Worm (Caenorhabditis elegans) whole organism, late embryonic: ENCODE measurements around the gene Y47D3B.12.

Experiments used
- C08G9.2 ChIP-seq: sonication (generic microtip); optimal IDR thresholded peaks from 2 replicates; lab custom pipeline; 2016; ENCODE audit warnings: mild to moderate bottlenecking, missing genetic modification characterization, moderate library complexity, missing compliant biosample characterization
- C38D4.7 ChIP-seq: fragments of 200-800 bp; sonication (Bioruptor generic); optimal IDR thresholded peaks from 2 replicates; lab custom pipeline; 2018; ENCODE audit warnings: mild to moderate bottlenecking, missing genetic modification characterization, moderate library complexity, missing compliant biosample characterization
- F13H6.1 ChIP-seq: sonication (generic microtip); optimal IDR thresholded peaks from 2 replicates; lab custom pipeline; 2016; ENCODE audit warnings: missing genetic modification characterization, missing compliant biosample characterization
- K02D7.2 ChIP-seq: sonication (generic microtip); optimal IDR thresholded peaks from 2 replicates; lab custom pipeline; 2017; ENCODE audit warnings: mild to moderate bottlenecking, missing genetic modification characterization, missing compliant biosample characterization
- T23F11.4 ChIP-seq: fragments of 200-800 bp; sonication (Bioruptor generic); optimal IDR thresholded peaks from 2 replicates; lab custom pipeline; 2018; ENCODE audit warnings: mild to moderate bottlenecking, missing genetic modification characterization, missing compliant biosample characterization
- Y22D7AL.16 ChIP-seq: sonication (generic microtip); optimal IDR thresholded peaks from 2 replicates; lab custom pipeline; 2016; ENCODE audit warnings: missing genetic modification characterization, missing compliant biosample characterization
- ahr-1 ChIP-seq: sonication (generic microtip); optimal IDR thresholded peaks from 2 replicates; lab custom pipeline; 2016; ENCODE audit warnings: missing genetic modification characterization, missing compliant biosample characterization
- ama-1 ChIP-seq: fragments of 150-350 bp; optimal IDR thresholded peaks from 2 replicates; lab custom pipeline; 2014
- ceh-14 ChIP-seq: sonication (generic microtip); optimal IDR thresholded peaks from 2 replicates; lab custom pipeline; 2016; ENCODE audit warnings: missing genotype, missing genetic modification characterization, missing compliant biosample characterization
- ceh-18 ChIP-seq: sonication (generic microtip); optimal IDR thresholded peaks from 2 replicates; lab custom pipeline; 2016; ENCODE audit warnings: missing genetic modification characterization, missing compliant biosample characterization
- ceh-19 ChIP-seq: fragments of 200-800 bp; sonication (Bioruptor generic); optimal IDR thresholded peaks from 2 replicates; lab custom pipeline; 2018; ENCODE audit warnings: mild to moderate bottlenecking, missing genetic modification characterization, missing compliant biosample characterization
- ceh-2 ChIP-seq: sonication (generic microtip); optimal IDR thresholded peaks from 2 replicates; lab custom pipeline; 2016; ENCODE audit warnings: missing genotype, missing genetic modification characterization, missing compliant biosample characterization
- ceh-22 ChIP-seq: sonication (generic microtip); optimal IDR thresholded peaks from 2 replicates; lab custom pipeline; 2017; ENCODE audit warnings: missing biosample characterization, missing genetic modification characterization
- ceh-24 ChIP-seq: sonication (generic microtip); optimal IDR thresholded peaks from 2 replicates; lab custom pipeline; 2016; ENCODE audit warnings: mild to moderate bottlenecking, missing genetic modification characterization, missing compliant biosample characterization
- ceh-30 ChIP-seq: fragments of 150-350 bp; optimal IDR thresholded peaks from 2 replicates; lab custom pipeline; 2014; ENCODE audit warnings: missing biosample characterization, missing genetic modification characterization
- ceh-34 ChIP-seq: sonication (generic microtip); optimal IDR thresholded peaks from 2 replicates; lab custom pipeline; 2016; ENCODE audit warnings: mild to moderate bottlenecking, missing genetic modification characterization, missing compliant biosample characterization
- ceh-45 ChIP-seq: fragments of 200-800 bp; sonication (Bioruptor generic); IDR thresholded peaks from 2 replicates; pipeline ENCODE4 v1.3.6; 2022; ENCODE audit warnings: missing genetic modification reagents, missing genetic modification characterization, missing compliant biosample characterization
- ceh-6 ChIP-seq: fragments of 200-800 bp; sonication (Bioruptor generic); optimal IDR thresholded peaks from 2 replicates; lab custom pipeline; 2018; ENCODE audit warnings: mild to moderate bottlenecking, missing genetic modification characterization, missing compliant biosample characterization
- ceh-9 ChIP-seq: sonication (generic microtip); optimal IDR thresholded peaks from 2 replicates; lab custom pipeline; 2016; ENCODE audit warnings: mild to moderate bottlenecking, missing genetic modification characterization, inconsistent platforms, missing compliant biosample characterization
- che-1 ChIP-seq: sonication (generic microtip); optimal IDR thresholded peaks from 2 replicates; lab custom pipeline; 2016; ENCODE audit warnings: mild to moderate bottlenecking, missing genetic modification characterization, missing compliant biosample characterization
- dmd-4 ChIP-seq: sonication (generic microtip); optimal IDR thresholded peaks from 2 replicates; lab custom pipeline; 2016; ENCODE audit warnings: borderline replicate concordance, missing genetic modification characterization, missing compliant biosample characterization
- elt-4 ChIP-seq: sonication (generic microtip); optimal IDR thresholded peaks from 2 replicates; lab custom pipeline; 2016; ENCODE audit warnings: missing genetic modification characterization, missing compliant biosample characterization
- ets-4 ChIP-seq: sonication (generic microtip); optimal IDR thresholded peaks from 2 replicates; lab custom pipeline; 2016; ENCODE audit warnings: missing genetic modification characterization, missing compliant biosample characterization
- eyg-1 ChIP-seq: sonication (generic microtip); optimal IDR thresholded peaks from 2 replicates; lab custom pipeline; 2016; ENCODE audit warnings: missing genotype, missing genetic modification characterization, missing compliant biosample characterization
- fax-1 ChIP-seq: sonication (generic microtip); optimal IDR thresholded peaks from 2 replicates; lab custom pipeline; 2016; ENCODE audit warnings: missing genotype, missing genetic modification characterization, missing compliant biosample characterization
- fkh-10 ChIP-seq: fragments of 150-350 bp; optimal IDR thresholded peaks from 2 replicates; lab custom pipeline; 2014; ENCODE audit warnings: missing biosample characterization, missing genetic modification reagents, missing genetic modification characterization
- fkh-6 ChIP-seq: sonication (generic microtip); optimal IDR thresholded peaks from 2 replicates; lab custom pipeline; 2016; ENCODE audit warnings: missing genetic modification characterization, missing compliant biosample characterization
- gmeb-2 ChIP-seq: sonication (generic microtip); optimal IDR thresholded peaks from 2 replicates; lab custom pipeline; 2016; ENCODE audit warnings: missing genetic modification characterization, inconsistent platforms, missing compliant biosample characterization
- hlh-13 ChIP-seq: fragments of 200-800 bp; sonication (Bioruptor generic); optimal IDR thresholded peaks from 2 replicates; lab custom pipeline; 2018; ENCODE audit warnings: mild to moderate bottlenecking, missing genetic modification characterization, missing compliant biosample characterization
- hlh-15 ChIP-seq: sonication (generic microtip); optimal IDR thresholded peaks from 2 replicates; lab custom pipeline; 2016; ENCODE audit warnings: missing genetic modification characterization, missing compliant biosample characterization
- hlh-30 ChIP-seq: sonication (generic microtip); optimal IDR thresholded peaks from 2 replicates; lab custom pipeline; 2017; ENCODE audit warnings: antibody characterized with exemption, missing genetic modification characterization, missing compliant biosample characterization; ENCODE audit not compliant: insufficient read depth
- hlh-6 ChIP-seq: sonication (generic microtip); optimal IDR thresholded peaks from 2 replicates; lab custom pipeline; 2016; ENCODE audit warnings: missing genotype, missing genetic modification characterization, missing compliant biosample characterization
- hlh-8 ChIP-seq: sonication (generic microtip); optimal IDR thresholded peaks from 2 replicates; lab custom pipeline; 2016; ENCODE audit warnings: missing genotype, missing genetic modification characterization, missing compliant biosample characterization
- lim-6 ChIP-seq: sonication (generic microtip); optimal IDR thresholded peaks from 2 replicates; lab custom pipeline; 2016; ENCODE audit warnings: missing genetic modification characterization, missing compliant biosample characterization
- lin-11 ChIP-seq: fragments of 200-800 bp; sonication (Bioruptor generic); optimal IDR thresholded peaks from 2 replicates; lab custom pipeline; 2018; ENCODE audit warnings: mild to moderate bottlenecking, missing genetic modification characterization, missing compliant biosample characterization
- madf-2 ChIP-seq: sonication (generic microtip); optimal IDR thresholded peaks from 2 replicates; lab custom pipeline; 2017; ENCODE audit warnings: missing genetic modification characterization, missing compliant biosample characterization
- mec-3 ChIP-seq: sonication (generic microtip); optimal IDR thresholded peaks from 2 replicates; lab custom pipeline; 2016; ENCODE audit warnings: borderline replicate concordance, missing genetic modification characterization, missing compliant biosample characterization
- nhr-11 ChIP-seq: fragments of 150-350 bp; optimal IDR thresholded peaks from 2 replicates; lab custom pipeline; 2014; ENCODE audit warnings: missing biosample characterization, missing genetic modification characterization
- nhr-232 ChIP-seq: sonication (generic microtip); optimal IDR thresholded peaks from 2 replicates; lab custom pipeline; 2016; ENCODE audit warnings: missing genetic modification characterization, missing compliant biosample characterization
- pag-3 ChIP-seq: sonication (generic microtip); optimal IDR thresholded peaks from 2 replicates; lab custom pipeline; 2016; ENCODE audit warnings: missing compliant biosample characterization, missing genetic modification characterization, borderline replicate concordance
- pat-9 ChIP-seq: fragments of 200-800 bp; sonication (Bioruptor generic); optimal IDR thresholded peaks from 2 replicates; lab custom pipeline; 2018; ENCODE audit warnings: mild to moderate bottlenecking, missing genetic modification characterization, moderate library complexity, missing compliant biosample characterization
- pha-2 ChIP-seq: sonication (generic microtip); optimal IDR thresholded peaks from 2 replicates; lab custom pipeline; 2017; ENCODE audit warnings: mild to moderate bottlenecking, missing genetic modification characterization, missing compliant biosample characterization
- pqm-1 ChIP-seq: sonication (generic microtip); optimal IDR thresholded peaks from 2 replicates; lab custom pipeline; 2016; ENCODE audit warnings: missing genetic modification characterization, missing compliant biosample characterization
- pros-1 ChIP-seq: fragments of 150-350 bp; optimal IDR thresholded peaks from 2 replicates; lab custom pipeline; 2014; ENCODE audit warnings: missing biosample characterization, missing genetic modification reagents, missing genetic modification characterization
- rnt-1 ChIP-seq: sonication (generic microtip); optimal IDR thresholded peaks from 2 replicates; lab custom pipeline; 2016; ENCODE audit warnings: missing genetic modification characterization, missing compliant biosample characterization
- sox-4 ChIP-seq: sonication (generic microtip); optimal IDR thresholded peaks from 2 replicates; lab custom pipeline; 2017; ENCODE audit warnings: mild to moderate bottlenecking, missing genetic modification characterization, inconsistent platforms, missing compliant biosample characterization
- tbx-2 ChIP-seq: sonication (generic microtip); optimal IDR thresholded peaks from 2 replicates; lab custom pipeline; 2016; ENCODE audit warnings: missing genetic modification characterization, missing compliant biosample characterization
- tbx-7 ChIP-seq: sonication (generic microtip); optimal IDR thresholded peaks from 2 replicates; lab custom pipeline; 2016; ENCODE audit warnings: missing genotype, missing genetic modification characterization, missing compliant biosample characterization
- ttx-3 ChIP-seq: sonication (generic microtip); optimal IDR thresholded peaks from 2 replicates; lab custom pipeline; 2016; ENCODE audit warnings: missing genetic modification reagents, missing genetic modification characterization, missing compliant biosample characterization
- unc-42 ChIP-seq: sonication (generic microtip); optimal IDR thresholded peaks from 2 replicates; lab custom pipeline; 2016; ENCODE audit warnings: missing genotype, missing genetic modification characterization, missing compliant biosample characterization
- unc-55 ChIP-seq: sonication (generic microtip); optimal IDR thresholded peaks from 2 replicates; lab custom pipeline; 2017; ENCODE audit warnings: missing biosample characterization, missing genetic modification reagents, missing genetic modification characterization
- unc-86 ChIP-seq: sonication (generic microtip); optimal IDR thresholded peaks from 2 replicates; lab custom pipeline; 2016; ENCODE audit warnings: missing genetic modification characterization, missing compliant biosample characterization
- zip-5 ChIP-seq: sonication (generic microtip); optimal IDR thresholded peaks from 2 replicates; lab custom pipeline; 2016; ENCODE audit warnings: missing genetic modification characterization, missing compliant biosample characterization
- ztf-16 ChIP-seq: sonication (generic microtip); optimal IDR thresholded peaks from 2 replicates; lab custom pipeline; 2017; ENCODE audit warnings: missing genetic modification characterization, missing compliant biosample characterization

The Y47D3B.12 gene

ce11 chrIII:11371236-11371635, 31.6 kb upstream of the Y47D3B.12 start:
- TF ChIP-seq pqm-1 (tag; lab: Kevin White, UChicago) (peak; percentile 27), gmeb-2 (tag; lab: Kevin White, UChicago) (peak; percentile 90), pag-3 (tag; lab: Kevin White, UChicago) (peak; percentile 50), hlh-30 (tag; lab: Kevin White, UChicago) (peak; percentile 53), ets-4 (tag; lab: Kevin White, UChicago) (peak; percentile 35), nhr-11 (tag; lab: Kevin White, UChicago) (no peak), hlh-15 (tag; lab: Kevin White, UChicago) (peak; percentile 78), tbx-7 (tag; lab: Kevin White, UChicago) (peak; percentile 47), unc-42 (tag; lab: Kevin White, UChicago) (peak; percentile 62), pros-1 (tag; lab: Kevin White, UChicago) (no peak), ceh-22 (tag; lab: Kevin White, UChicago) (peak; percentile 24), lim-6 (tag; lab: Kevin White, UChicago) (peak; percentile 56), ceh-2 (tag; lab: Kevin White, UChicago) (peak; percentile 71), hlh-6 (peak; percentile 95), fax-1 (peak; percentile 77), fkh-6 (tag; lab: Kevin White, UChicago) (peak; percentile 88), hlh-13 (peak; percentile 84), ztf-16 (peak; percentile 82), unc-86 (tag; lab: Kevin White, UChicago) (peak; percentile 80), fkh-10 (GFP tag; lab: Kevin White, UChicago) (peak; percentile 83), nhr-232 (tag; lab: Kevin White, UChicago) (peak; percentile 88), zip-5 (tag; lab: Kevin White, UChicago) (peak; percentile 60), unc-55 (GFP tag; lab: Kevin White, UChicago) (no peak), T23F11.4 (peak; percentile 64), dmd-4 (tag; lab: Kevin White, UChicago) (peak; percentile 74), lin-11 (tag; lab: Kevin White, UChicago) (peak; percentile 82), mec-3 (peak; percentile 16), ceh-30 (tag; lab: Kevin White, UChicago) (no peak), rnt-1 (tag; lab: Kevin White, UChicago) (peak; percentile 69), ceh-6 (peak; percentile 93), tbx-2 (tag; lab: Kevin White, UChicago) (peak; percentile 84), pat-9 (peak; percentile 91), F13H6.1 (tag; lab: Kevin White, UChicago) (peak; percentile 59), ceh-19 (GFP tag; lab: Kevin White, UChicago) (peak; percentile 88), ceh-14 (tag; lab: Kevin White, UChicago) (peak; percentile 80), ceh-9 (tag; lab: Kevin White, UChicago) (peak; percentile 64), ceh-24 (peak; percentile 61), sox-4 (tag; lab: Kevin White, UChicago) (peak; percentile 90), ceh-45 (GFP tag; lab: Robert Waterston, UW) (peak; percentile 68; the same call in 1 of the 2 replicates), eyg-1 (peak; percentile 87), che-1 (peak; percentile 89), ttx-3 (peak; percentile 84), ama-1 (lab: Kevin White, UChicago) (no peak), pha-2 (peak; percentile 87), C08G9.2 (tag; lab: Kevin White, UChicago) (peak; percentile 78), Y22D7AL.16 (tag; lab: Kevin White, UChicago) (peak; percentile 91), K02D7.2 (tag; lab: Kevin White, UChicago) (peak; percentile 78), elt-4 (peak; percentile 51), C38D4.7 (GFP tag; lab: Kevin White, UChicago) (peak; percentile 88), ceh-18 (tag; lab: Kevin White, UChicago) (peak; percentile 79), hlh-8 (tag; lab: Kevin White, UChicago) (peak; percentile 43), madf-2 (tag; lab: Kevin White, UChicago) (peak; percentile 89), ceh-34 (peak; percentile 81), ahr-1 (peak; percentile 71)
